Fruit fly (Drosophila melanogaster) whole organism, adult: ENCODE data around the gene Pcd.

Experiments
- CG11617 ChIP-seq: fragments of 200-800 bp; sonication (Bioruptor generic); optimal IDR thresholded peaks from 2 replicates; lab custom pipeline; 2017; ENCODE audit warnings: mild to moderate bottlenecking, missing biosample characterization, missing genetic modification reagents, missing genetic modification characterization
- CG12768 ChIP-seq: fragments of 200-800 bp; sonication (Bioruptor generic); optimal IDR thresholded peaks from 2 replicates; lab custom pipeline; 2017; ENCODE audit warnings: missing biosample characterization, missing genetic modification characterization, mild to moderate bottlenecking, moderate library complexity, missing genetic modification reagents
- CG1620 ChIP-seq: fragments of 200-800 bp; sonication (Bioruptor generic); optimal IDR thresholded peaks from 2 replicates; lab custom pipeline; 2016; ENCODE audit warnings: missing biosample characterization, missing genetic modification characterization
- CG5204 ChIP-seq: fragments of 200-800 bp; sonication (Bioruptor generic); optimal IDR thresholded peaks from 2 replicates; lab custom pipeline; 2016; ENCODE audit warnings: missing biosample characterization, missing genetic modification characterization
- CG7101 ChIP-seq: fragments of 200-800 bp; sonication (Bioruptor generic); optimal IDR thresholded peaks from 2 replicates; lab custom pipeline; 2018; ENCODE audit warnings: missing biosample characterization, mild to moderate bottlenecking, missing genetic modification characterization, moderate library complexity
- Clk ChIP-seq: fragments of 200-800 bp; sonication (Bioruptor generic); optimal IDR thresholded peaks from 2 replicates; lab custom pipeline; 2017; ENCODE audit warnings: missing biosample characterization, missing genetic modification characterization
- Hr96 ChIP-seq: fragments of 200-800 bp; sonication (Bioruptor generic); optimal IDR thresholded peaks from 2 replicates; lab custom pipeline; 2016; ENCODE audit warnings: missing biosample characterization, missing genetic modification characterization
- Mnt ChIP-seq: fragments of 200-800 bp; sonication (Bioruptor generic); optimal IDR thresholded peaks from 2 replicates; lab custom pipeline; 2016; ENCODE audit warnings: missing biosample characterization, mild to moderate bottlenecking, missing genetic modification characterization
- cnc ChIP-seq, 2 experiments: fragments of >200 bp; optimal IDR thresholded peaks; 2 replicates each; lab custom pipeline; 2017
- kay ChIP-seq: fragments of 200-800 bp; sonication (Bioruptor generic); peaks from one replicate; lab custom pipeline; 2016; ENCODE audit warnings: missing biosample characterization, missing genetic modification characterization, borderline replicate concordance
- ovo ChIP-seq: fragments of 200-800 bp; sonication (Bioruptor generic); optimal IDR thresholded peaks from 2 replicates; lab custom pipeline; 2016; ENCODE audit warnings: missing biosample characterization, missing genetic modification characterization
- tj ChIP-seq: fragments of 200-800 bp; sonication (Bioruptor generic); optimal IDR thresholded peaks from 3 replicates; lab custom pipeline; 2017; ENCODE audit warnings: missing biosample characterization, mild to moderate bottlenecking, missing genetic modification characterization, moderate library complexity

- peak; percentile 55 for TF ChIP-seq tj (GFP tag; lab: Kevin White, UChicago)
- no peak for TF ChIP-seq cnc (optimal IDR thresholded peaks at IDR 0.05; lab: Kevin White, UChicago)
- no peak for TF ChIP-seq CG1620 (GFP tag; lab: Kevin White, UChicago)
- peak; percentile 11 for TF ChIP-seq CG12768
- TF ChIP-seq kay = no peak
- no peak for TF ChIP-seq CG7101 (tag; lab: Kevin White, UChicago)
- TF ChIP-seq Clk (GFP tag; lab: Kevin White, UChicago) = no peak
- TF ChIP-seq Hr96 = no peak
- TF ChIP-seq CG11617 = no peak
- peak; percentile 27 for TF ChIP-seq Mnt (GFP tag; lab: Kevin White, UChicago)
- TF ChIP-seq ovo (GFP tag; lab: Kevin White, UChicago) = no peak
- TF ChIP-seq CG5204 = no peak
Measured at dm6 chr3R:29723048-29723656, at the start of gene Pcd.
